Worm (Caenorhabditis elegans): Measurements from ENCODE around the gene adss-1.
A peak's percentile ranks its signal among the peaks of the same experiment; 100 is the strongest.

Gene adss-1

ce11 chrV:4783313-4783712, 39.9 kb downstream of the adss-1 start, which contains the start of gene Y60C6A.1:
Gene Y60C6A.1, plus strand, starts transcription at chrV:4783613.
- TF ChIP-seq unc-130 (GFP tag; optimal IDR thresholded peaks at IDR 0.05) (no peak), ama-1 (optimal IDR thresholded peaks at IDR 0.05) (no peak), ama-1 (GFP tag; optimal IDR thresholded peaks at IDR 0.05) (no peak), B0336.3 (GFP tag; IDR thresholded peaks at IDR 0.05) (no peak), hrde-1 (tag; optimal IDR thresholded peaks at IDR 0.05; ENCODE audit: borderline replicate concordance) (no peak), K12H6.12 (tag; optimal IDR thresholded peaks at IDR 0.05) (no peak), F49E8.2 (tag; optimal IDR thresholded peaks at IDR 0.05; ENCODE audit: insufficient read depth) (no peak), ztf-22 (GFP tag; optimal IDR thresholded peaks at IDR 0.05) (no peak), lin-54 (GFP tag; optimal IDR thresholded peaks at IDR 0.05) (no peak), unc-62 (GFP tag; optimal IDR thresholded peaks at IDR 0.05) (no peak), hlh-12 (tag; optimal IDR thresholded peaks at IDR 0.05) (no peak), hsf-1 (GFP tag; IDR thresholded peaks at IDR 0.05) (no peak), pha-4 (tag; optimal IDR thresholded peaks at IDR 0.05) (no peak)

ce11 chrV:4777388-4777986, 45.7 kb downstream of the adss-1 start, which contains the start of gene C18G1.1:
Gene C18G1.1, plus strand, starts transcription at chrV:4777960.
- TF ChIP-seq T07F8.4 (tag; optimal IDR thresholded peaks at IDR 0.05) (no peak), lag-1 (GFP tag; IDR thresholded peaks at IDR 0.05) (no peak), Y53G8AR.9 (GFP tag; conservative IDR thresholded peaks at IDR 0.05) (no peak), F57A8.1 (GFP tag; optimal IDR thresholded peaks at IDR 0.05) (no peak), snpc-1.3 (tag; optimal IDR thresholded peaks at IDR 0.05; ENCODE audit: insufficient read depth) (no peak)

ce11 chrV:4775140-4775539, 48.1 kb downstream of the adss-1 start:
- TF ChIP-seq ceh-27 (GFP tag; optimal IDR thresholded peaks at IDR 0.05) (no peak), ztf-6 (GFP tag; IDR thresholded peaks at IDR 0.05) (no peak), egl-44 (GFP tag; IDR thresholded peaks at IDR 0.05) (no peak), F57C9.4 (tag; optimal IDR thresholded peaks at IDR 0.05) (no peak), F33H1.4 (GFP tag; IDR thresholded peaks at IDR 0.05) (no peak), snpc-1.1 (tag; optimal IDR thresholded peaks at IDR 0.05; ENCODE audit: insufficient read depth) (no peak), sptf-2 (GFP tag; optimal IDR thresholded peaks at IDR 0.05) (no peak), madf-3 (GFP tag; IDR thresholded peaks at IDR 0.05) (no peak), hlh-26 (GFP tag; conservative IDR thresholded peaks at IDR 0.05) (no peak), cebp-2 (GFP tag; IDR thresholded peaks at IDR 0.05) (no peak), Y95B8A.8 (GFP tag; IDR thresholded peaks at IDR 0.05) (no peak), xnd-1 (tag; optimal IDR thresholded peaks at IDR 0.05) (no peak)

- TF ChIP-seq Y53F4B.3 (GFP tag; IDR thresholded peaks at IDR 0.05) = no peak
- TF ChIP-seq T26A5.8 (tag; optimal IDR thresholded peaks at IDR 0.05) = no peak
- peak; percentile 77 for TF ChIP-seq nhr-80 (tag; optimal IDR thresholded peaks at IDR 0.05)
- 0 out of 2 replicates have a peak, but pooled peaks have one; percentile 7 for TF ChIP-seq dox-1 (GFP tag; IDR thresholded peaks at IDR 0.05)
- 0 out of 2 replicates have a peak, but pooled peaks have one; percentile 17 for TF ChIP-seq lag-1 (GFP tag; IDR thresholded peaks at IDR 0.05)
- no peak for TF ChIP-seq lin-40 (tag; optimal IDR thresholded peaks at IDR 0.05)
These were observed 52.7 kb downstream of the adss-1 start, which contains the start of gene elt-7 for ce11 chrV:4770408-4770947. Gene elt-7, plus strand, starts transcription at chrV:4770670.
